Worm (Caenorhabditis elegans): ENCODE results near the gene otub-1.
A peak's percentile ranks its signal among the peaks of the same experiment; 100 is the strongest.

The otub-1 gene

ce11 chrV:15071015-15071810, 5.1 kb downstream of the otub-1 start, which contains the start of gene unc-76 (continued):
- TF ChIP-seq ceh-16 (tag; optimal IDR thresholded peaks at IDR 0.05) (no peak), C34F6.9 (tag; optimal IDR thresholded peaks at IDR 0.05) (peak; percentile 96), lin-11 (tag; optimal IDR thresholded peaks at IDR 0.05) (no peak), elt-1 (tag; optimal IDR thresholded peaks at IDR 0.05) (no peak), nhr-21 (tag; optimal IDR thresholded peaks at IDR 0.05) (peak; percentile 45), nhr-129 (tag; optimal IDR thresholded peaks at IDR 0.05) (peak; percentile 92), unc-62 (GFP tag; optimal IDR thresholded peaks at IDR 0.05) (peak; percentile 6), aly-2 (tag; optimal IDR thresholded peaks at IDR 0.05) (no peak), lin-39 (tag; optimal IDR thresholded peaks at IDR 0.05) (peak; percentile 47), sem-4 (tag; optimal IDR thresholded peaks at IDR 0.05) (peak; percentile 25), mbf-1 (tag; optimal IDR thresholded peaks at IDR 0.05) (no peak), sma-9 (GFP tag; optimal IDR thresholded peaks at IDR 0.05) (peak; percentile 84), sma-9 (tag; optimal IDR thresholded peaks at IDR 0.05) (no peak), nhr-12 (tag; optimal IDR thresholded peaks at IDR 0.05) (no peak), lsy-2 (tag; optimal IDR thresholded peaks at IDR 0.05) (peak; percentile 50 to 87), nhr-77 (tag; optimal IDR thresholded peaks at IDR 0.05) (no peak), gmeb-1 (tag; optimal IDR thresholded peaks at IDR 0.05) (no peak), R02D3.7 (tag; optimal IDR thresholded peaks at IDR 0.05) (peak; percentile 13), peb-1 (tag; optimal IDR thresholded peaks at IDR 0.05) (no peak), ztf-4 (tag; optimal IDR thresholded peaks at IDR 0.05) (peak; percentile 40), crh-2 (tag; optimal IDR thresholded peaks at IDR 0.05) (peak; percentile 88), lin-13 (GFP tag; optimal IDR thresholded peaks at IDR 0.05) (peak; percentile 75), ceh-82 (tag; optimal IDR thresholded peaks at IDR 0.05) (no peak), mdl-1 (tag; optimal IDR thresholded peaks at IDR 0.05) (peak in 1 of 2 experiments; percentile 73), ztf-11 (tag; optimal IDR thresholded peaks at IDR 0.05) (no peak), skn-1 (tag; optimal IDR thresholded peaks at IDR 0.05) (no peak), egl-27 (tag; optimal IDR thresholded peaks at IDR 0.05) (peak; percentile 83), zag-1 (tag; optimal IDR thresholded peaks at IDR 0.05) (peak; percentile 79)

DNA sequence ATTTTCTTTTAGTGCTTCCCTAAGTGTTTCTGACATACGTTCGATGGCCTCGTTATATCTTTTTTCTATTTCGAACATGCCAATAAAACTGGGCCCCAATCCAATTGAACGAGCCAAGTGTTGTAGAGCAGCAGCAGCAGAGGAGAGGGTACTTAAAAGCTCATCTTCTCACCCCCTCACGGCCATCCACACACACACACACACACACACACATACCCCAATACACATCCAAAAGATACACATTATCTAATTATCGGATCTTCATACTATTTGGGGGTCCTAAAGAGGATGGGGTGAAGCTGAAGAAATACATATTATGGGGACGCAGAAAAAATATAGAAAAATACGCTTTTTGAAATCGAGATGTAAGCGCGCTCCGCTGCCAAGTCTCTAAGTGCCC, 6.6 kb downstream of the otub-1 start:
- TF ChIP-seq ama-1 (optimal IDR thresholded peaks at IDR 0.05) = no peak

DNA sequence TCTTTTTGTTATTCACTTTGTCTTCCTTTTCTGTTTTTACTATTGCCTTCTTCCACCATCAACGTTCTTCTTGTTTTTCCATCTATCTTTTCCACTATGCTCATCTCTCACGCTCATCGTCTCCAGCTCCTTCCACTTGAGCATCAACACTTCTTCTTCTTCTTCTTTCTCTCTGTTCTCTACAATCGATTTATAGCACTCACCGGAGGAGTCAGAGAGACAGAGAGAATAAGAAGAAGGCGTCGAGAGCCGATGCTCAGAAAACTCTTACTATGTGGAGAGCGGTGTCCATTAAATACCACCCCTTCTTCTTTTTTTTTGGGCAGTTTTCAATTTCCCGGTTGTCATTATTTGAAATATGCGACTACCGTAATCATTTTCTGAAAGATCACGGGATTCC, 8.8 kb downstream of the otub-1 start:
- TF ChIP-seq nhr-25 (tag; optimal IDR thresholded peaks at IDR 0.05) (no peak), nhr-10 (tag; optimal IDR thresholded peaks at IDR 0.05) (no peak), dmd-4 (tag; optimal IDR thresholded peaks at IDR 0.05) (no peak), crh-2 (tag; optimal IDR thresholded peaks at IDR 0.05) (peak; percentile 32), nhr-21 (tag; optimal IDR thresholded peaks at IDR 0.05) (no peak), lsy-2 (tag; optimal IDR thresholded peaks at IDR 0.05) (peak in 1 of 2 experiments; percentile 35), sma-3 (GFP tag; optimal IDR thresholded peaks at IDR 0.05) (no peak), nhr-77 (tag; optimal IDR thresholded peaks at IDR 0.05) (no peak), mbf-1 (tag; optimal IDR thresholded peaks at IDR 0.05) (no peak), sma-9 (GFP tag; optimal IDR thresholded peaks at IDR 0.05) (peak; percentile 39), sma-9 (tag; optimal IDR thresholded peaks at IDR 0.05) (no peak), egl-27 (tag; optimal IDR thresholded peaks at IDR 0.05) (no peak), ztf-11 (tag; optimal IDR thresholded peaks at IDR 0.05) (no peak), nhr-129 (tag; optimal IDR thresholded peaks at IDR 0.05) (peak; percentile 52), unc-55 (GFP tag; optimal IDR thresholded peaks at IDR 0.05) (peak; percentile 82), unc-39 (tag; optimal IDR thresholded peaks at IDR 0.05) (no peak), fos-1 (tag; optimal IDR thresholded peaks at IDR 0.05) (no peak), C34F6.9 (tag; optimal IDR thresholded peaks at IDR 0.05) (peak; percentile 62), nhr-237 (tag; optimal IDR thresholded peaks at IDR 0.05) (no peak), mab-5 (tag; optimal IDR thresholded peaks at IDR 0.05) (peak; percentile 11), zag-1 (tag; optimal IDR thresholded peaks at IDR 0.05) (peak; percentile 45), peb-1 (tag; optimal IDR thresholded peaks at IDR 0.05) (no peak)

DNA sequence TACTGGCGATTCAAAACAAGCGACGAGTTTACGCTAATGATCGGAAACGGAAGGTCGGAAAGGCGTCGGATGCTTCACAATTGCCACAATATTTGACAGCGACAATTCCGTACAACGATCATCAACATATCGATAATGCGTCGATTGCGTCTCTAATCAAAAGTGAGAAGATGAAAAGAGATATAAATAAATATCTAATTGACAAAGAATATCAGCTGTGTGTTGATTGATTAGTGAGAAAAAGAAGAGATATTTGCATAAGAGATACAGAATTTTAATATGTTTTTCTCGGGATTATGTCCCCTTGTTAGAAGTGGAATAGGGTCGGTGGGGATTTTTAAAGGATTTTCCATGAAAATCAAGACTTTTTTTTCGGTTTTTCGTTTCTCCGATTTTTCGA, 12.5 kb downstream of the otub-1 start:
- no peak for TF ChIP-seq sma-3 (GFP tag; optimal IDR thresholded peaks at IDR 0.05)
- no peak for TF ChIP-seq nhr-77 (tag; optimal IDR thresholded peaks at IDR 0.05)
- TF ChIP-seq dmd-4 (tag; optimal IDR thresholded peaks at IDR 0.05) = no peak
- TF ChIP-seq lin-11 (tag; optimal IDR thresholded peaks at IDR 0.05) = no peak
- no peak for TF ChIP-seq nhr-25 (tag; optimal IDR thresholded peaks at IDR 0.05)
- TF ChIP-seq elt-1 (tag; optimal IDR thresholded peaks at IDR 0.05) = no peak
- no peak for TF ChIP-seq zag-1 (tag; optimal IDR thresholded peaks at IDR 0.05)
- TF ChIP-seq mbf-1 (tag; optimal IDR thresholded peaks at IDR 0.05) = no peak
- no peak for TF ChIP-seq fos-1 (tag; optimal IDR thresholded peaks at IDR 0.05)
- TF ChIP-seq lin-39 (tag; optimal IDR thresholded peaks at IDR 0.05) = no peak
- TF ChIP-seq R02D3.7 (tag; optimal IDR thresholded peaks at IDR 0.05) = no peak
- no peak for TF ChIP-seq nhr-129 (tag; optimal IDR thresholded peaks at IDR 0.05)
- no peak for TF ChIP-seq ama-1 (optimal IDR thresholded peaks at IDR 0.05)
- TF ChIP-seq nhr-11 (tag; optimal IDR thresholded peaks at IDR 0.05) = no peak
